Fruit fly (Drosophila melanogaster) whole organism, embryonic: ENCODE results near the gene CG31495.

Experiments
- CG11560 ChIP-seq: fragments of 200-800 bp; sonication (Bioruptor generic); IDR thresholded peaks from 3 replicates; pipeline ENCODE4 v1.3.6; 2022; ENCODE audit warnings: missing biosample characterization, missing genetic modification characterization
- en ChIP-seq: fragments of 200-800 bp; sonication (Bioruptor generic); optimal IDR thresholded peaks from 2 replicates; lab custom pipeline; 2016; ENCODE audit warnings: missing biosample characterization, missing genetic modification characterization
- so ChIP-seq: fragments of 200-800 bp; sonication (Bioruptor generic); IDR thresholded peaks from 3 replicates; pipeline ENCODE4 v1.3.6; 2022; ENCODE audit warnings: missing biosample characterization, missing genetic modification characterization
- sr ChIP-seq: fragments of 200-800 bp; sonication (Bioruptor generic); IDR thresholded peaks from 3 replicates; pipeline ENCODE4 v1.3.6; 2022; ENCODE audit warnings: missing biosample characterization, missing genetic modification characterization

- TF ChIP-seq en (no peak), CG11560 (tag; lab: Robert Waterston, UW) (no peak), sr (no peak), so (GFP tag; lab: Robert Waterston, UW) (no peak)
Observed at dm6 chr3R:13807906-13808305, 31.8 kb downstream of the CG31495 start.
